Worm (Caenorhabditis elegans) whole organism, young adult: ENCODE data around the gene C14A4.7.

Experiments
- B0336.3 ChIP-seq: fragments of 200-800 bp; sonication (Bioruptor generic); IDR thresholded peaks from 2 replicates; pipeline ENCODE4 v1.3.6; 2022; ENCODE audit warnings: missing genetic modification characterization, missing compliant biosample characterization
- C06A6.2 ChIP-seq: fragments of 200-800 bp; sonication (Bioruptor generic); conservative IDR thresholded peaks from 2 replicates; pipeline ENCODE4 v1.3.6; 2022; ENCODE audit warnings: missing genetic modification characterization, missing compliant biosample characterization
- C17E4.6 ChIP-seq: fragments of 200-800 bp; sonication (Bioruptor generic); IDR thresholded peaks from 2 replicates; pipeline ENCODE4 v1.3.6; 2022; ENCODE audit warnings: missing genetic modification reagents, missing genetic modification characterization, missing compliant biosample characterization
- F22D6.2 ChIP-seq: sonication (generic microtip); optimal IDR thresholded peaks from 2 replicates; lab custom pipeline; 2016; ENCODE audit warnings: mild to moderate bottlenecking, missing genetic modification characterization, missing compliant biosample characterization
- F33H1.4 ChIP-seq: fragments of 200-800 bp; sonication (Bioruptor generic); IDR thresholded peaks from 2 replicates; pipeline ENCODE4 v1.3.6; 2022; ENCODE audit warnings: missing genetic modification reagents, missing genetic modification characterization, missing compliant biosample characterization
- F39B2.1 ChIP-seq: fragments of 200-800 bp; sonication (Bioruptor generic); IDR thresholded peaks from 2 replicates; pipeline ENCODE4 v1.3.6; 2022; ENCODE audit warnings: missing genetic modification reagents, missing genetic modification characterization, missing compliant biosample characterization
- F57A8.1 ChIP-seq: fragments of 200-800 bp; sonication (Bioruptor generic); optimal IDR thresholded peaks from 2 replicates; lab custom pipeline; 2018; ENCODE audit warnings: mild to moderate bottlenecking, missing genetic modification characterization, moderate library complexity, missing compliant biosample characterization
- K12H6.12 ChIP-seq: fragments of 200-800 bp; sonication (Bioruptor generic); optimal IDR thresholded peaks from 2 replicates; lab custom pipeline; 2018; ENCODE audit warnings: mild to moderate bottlenecking, missing genetic modification characterization, missing compliant biosample characterization
- Y79H2A.3 ChIP-seq: fragments of 200-800 bp; sonication (Bioruptor generic); conservative IDR thresholded peaks from 2 replicates; pipeline ENCODE4 v1.3.6; 2022; ENCODE audit warnings: missing genetic modification reagents, missing genetic modification characterization, missing compliant biosample characterization
- Y95B8A.8 ChIP-seq: fragments of 200-800 bp; sonication (Bioruptor generic); IDR thresholded peaks from 2 replicates; pipeline ENCODE4 v1.3.6; 2022; ENCODE audit warnings: missing genetic modification reagents, missing genetic modification characterization, missing compliant biosample characterization
- akir-1 ChIP-seq: fragments of 200-800 bp; sonication (Bioruptor generic); optimal IDR thresholded peaks from 2 replicates; lab custom pipeline; 2018; ENCODE audit warnings: mild to moderate bottlenecking, missing genetic modification characterization, moderate library complexity, missing compliant biosample characterization
- aptf-3 ChIP-seq: fragments of 200-800 bp; sonication (Bioruptor generic); IDR thresholded peaks from 2 replicates; pipeline ENCODE4 v1.3.6; 2022; ENCODE audit warnings: missing genetic modification characterization, missing compliant biosample characterization
- atf-7 ChIP-seq: sonication (generic microtip); optimal IDR thresholded peaks from 2 replicates; lab custom pipeline; 2017; ENCODE audit warnings: mild to moderate bottlenecking, missing genetic modification characterization, missing compliant biosample characterization
- attf-3 ChIP-seq: fragments of 200-800 bp; sonication (Bioruptor generic); conservative IDR thresholded peaks from 2 replicates; pipeline ENCODE4 v1.3.6; 2022; ENCODE audit warnings: missing genetic modification reagents, missing genetic modification characterization, missing compliant biosample characterization
- attf-6 ChIP-seq: fragments of 200-800 bp; sonication (Bioruptor generic); IDR thresholded peaks from 2 replicates; pipeline ENCODE4 v1.3.6; 2022; ENCODE audit warnings: missing genetic modification reagents, missing genetic modification characterization, missing compliant biosample characterization
- cebp-2 ChIP-seq: fragments of 200-800 bp; sonication (Bioruptor generic); IDR thresholded peaks from 2 replicates; pipeline ENCODE4 v1.3.6; 2022; ENCODE audit warnings: missing genetic modification characterization, missing compliant biosample characterization
- ceh-100 ChIP-seq: fragments of 200-800 bp; sonication (Bioruptor generic); IDR thresholded peaks from 2 replicates; pipeline ENCODE4 v1.3.6; 2022; ENCODE audit warnings: missing genetic modification reagents, missing genetic modification characterization, missing compliant biosample characterization
- ceh-58 ChIP-seq: fragments of 200-800 bp; sonication (Bioruptor generic); IDR thresholded peaks from 2 replicates; pipeline ENCODE4 v1.3.6; 2022; ENCODE audit warnings: missing genetic modification characterization, missing compliant biosample characterization
- chd-7 ChIP-seq: sonication (generic microtip); optimal IDR thresholded peaks from 2 replicates; lab custom pipeline; 2016; ENCODE audit warnings: mild to moderate bottlenecking, missing genetic modification characterization, moderate library complexity, missing compliant biosample characterization
- dpl-1 ChIP-seq: fragments of 150-350 bp; optimal IDR thresholded peaks from 2 replicates; lab custom pipeline; 2014; ENCODE audit warnings: missing biosample characterization, missing genetic modification reagents, missing genetic modification characterization
- efl-1 ChIP-seq: fragments of 150-350 bp; optimal IDR thresholded peaks from 2 replicates; lab custom pipeline; 2014; ENCODE audit warnings: missing biosample characterization, missing genetic modification reagents, missing genetic modification characterization
- egrh-3 ChIP-seq: fragments of 200-800 bp; sonication (Bioruptor generic); IDR thresholded peaks from 2 replicates; pipeline ENCODE4 v1.3.6; 2022; ENCODE audit warnings: missing genetic modification reagents, missing genetic modification characterization, missing compliant biosample characterization
- ekl-4 ChIP-seq: fragments of 200-800 bp; sonication (Bioruptor generic); IDR thresholded peaks from 2 replicates; pipeline ENCODE4 v1.3.6; 2022; ENCODE audit warnings: missing genetic modification reagents, missing genetic modification characterization, missing compliant biosample characterization
- hlh-12 ChIP-seq: sonication (generic microtip); optimal IDR thresholded peaks from 2 replicates; lab custom pipeline; 2016; ENCODE audit warnings: missing genetic modification characterization, missing compliant biosample characterization
- hmg-1.2 ChIP-seq: fragments of 200-800 bp; sonication (Bioruptor generic); IDR thresholded peaks from 2 replicates; pipeline ENCODE4 v1.3.6; 2022; ENCODE audit warnings: missing genetic modification reagents, missing genetic modification characterization, missing compliant biosample characterization
- hsf-1 ChIP-seq: fragments of 200-800 bp; sonication (Bioruptor generic); IDR thresholded peaks from 2 replicates; pipeline ENCODE4 v1.3.6; 2022; ENCODE audit warnings: missing genetic modification reagents, missing genetic modification characterization, missing compliant biosample characterization
- let-526 ChIP-seq: fragments of 200-800 bp; sonication (Bioruptor generic); IDR thresholded peaks from 2 replicates; pipeline ENCODE4 v1.3.6; 2022; ENCODE audit warnings: missing genetic modification reagents, missing genetic modification characterization, missing compliant biosample characterization
- lin-26 ChIP-seq: fragments of 200-800 bp; sonication (Bioruptor generic); IDR thresholded peaks from 2 replicates; pipeline ENCODE4 v1.3.6; 2022; ENCODE audit warnings: missing genetic modification reagents, missing genetic modification characterization, missing compliant biosample characterization
- lir-1 ChIP-seq: fragments of 200-800 bp; sonication (Bioruptor generic); conservative IDR thresholded peaks from 2 replicates; pipeline ENCODE4 v1.3.6; 2022; ENCODE audit warnings: missing genetic modification reagents, missing genetic modification characterization, missing compliant biosample characterization
- madf-3 ChIP-seq: fragments of 200-800 bp; sonication (Bioruptor generic); IDR thresholded peaks from 2 replicates; pipeline ENCODE4 v1.3.6; 2022; ENCODE audit warnings: missing genetic modification reagents, missing genetic modification characterization, missing compliant biosample characterization
- nfyb-1 ChIP-seq: fragments of 200-800 bp; sonication (Bioruptor generic); IDR thresholded peaks from 2 replicates; pipeline ENCODE4 v1.3.6; 2022; ENCODE audit warnings: missing genetic modification reagents, missing genetic modification characterization, missing compliant biosample characterization
- nhr-120 ChIP-seq: fragments of 200-800 bp; sonication (Bioruptor generic); IDR thresholded peaks from 2 replicates; pipeline ENCODE4 v1.3.6; 2022; ENCODE audit warnings: missing genetic modification characterization, missing compliant biosample characterization
- nhr-80 ChIP-seq: sonication (generic microtip); optimal IDR thresholded peaks from 2 replicates; lab custom pipeline; 2016; ENCODE audit warnings: missing genetic modification characterization, missing compliant biosample characterization
- nhr-90 ChIP-seq: sonication (generic microtip); optimal IDR thresholded peaks from 2 replicates; lab custom pipeline; 2016; ENCODE audit warnings: missing genotype, mild to moderate bottlenecking, missing genetic modification characterization, missing compliant biosample characterization
- pbrm-1 ChIP-seq: fragments of 200-800 bp; sonication (Bioruptor generic); IDR thresholded peaks from 2 replicates; pipeline ENCODE4 v1.3.6; 2022; ENCODE audit warnings: missing genetic modification reagents, missing genetic modification characterization, missing compliant biosample characterization
- pha-4 ChIP-seq: fragments of 150-350 bp; sonication (generic microtip); optimal IDR thresholded peaks from 2 replicates; lab custom pipeline; 2014; ENCODE audit warnings: missing biosample characterization, missing genetic modification reagents, missing genetic modification characterization
- repo-1 ChIP-seq: sonication (generic microtip); optimal IDR thresholded peaks from 2 replicates; lab custom pipeline; 2017; ENCODE audit warnings: mild to moderate bottlenecking, missing genetic modification characterization, missing compliant biosample characterization
- somi-1 ChIP-seq: fragments of 200-800 bp; sonication (Bioruptor generic); optimal IDR thresholded peaks from 2 replicates; lab custom pipeline; 2018; ENCODE audit warnings: mild to moderate bottlenecking, missing genetic modification characterization, missing compliant biosample characterization
- tbp1 ChIP-seq: fragments of 200-800 bp; sonication (Bioruptor generic); optimal IDR thresholded peaks from 2 replicates; lab custom pipeline; 2018; ENCODE audit warnings: mild to moderate bottlenecking, missing genetic modification characterization, missing compliant biosample characterization
- tlf-1 ChIP-seq: fragments of 200-800 bp; sonication (Bioruptor generic); optimal IDR thresholded peaks from 2 replicates; lab custom pipeline; 2018; ENCODE audit warnings: mild to moderate bottlenecking, missing genetic modification characterization, missing compliant biosample characterization
- unc-130 ChIP-seq: sonication (generic microtip); optimal IDR thresholded peaks from 2 replicates; lab custom pipeline; 2016; ENCODE audit warnings: missing genetic modification reagents, missing genetic modification characterization, missing compliant biosample characterization
- unc-62 ChIP-seq: fragments of 150-350 bp; optimal IDR thresholded peaks from 2 replicates; lab custom pipeline; 2014; ENCODE audit warnings: missing biosample characterization, missing genetic modification reagents, missing genetic modification characterization
- zfh-2 ChIP-seq: fragments of 200-800 bp; sonication (Bioruptor generic); conservative IDR thresholded peaks from 2 replicates; pipeline ENCODE4 v1.3.6; 2022; ENCODE audit warnings: missing genetic modification reagents, missing genetic modification characterization, missing compliant biosample characterization
- zim-3 ChIP-seq: sonication (generic microtip); optimal IDR thresholded peaks from 2 replicates; lab custom pipeline; 2017; ENCODE audit warnings: mild to moderate bottlenecking, missing genetic modification characterization, moderate library complexity, missing compliant biosample characterization
- ztf-6 ChIP-seq: fragments of 200-800 bp; sonication (Bioruptor generic); IDR thresholded peaks from 2 replicates; pipeline ENCODE4 v1.3.6; 2022; ENCODE audit warnings: missing genetic modification reagents, missing genetic modification characterization, missing compliant biosample characterization

C14A4.7 gene

ce11 chrII:10547311-10547710 lies 49.1 kb downstream of the C14A4.7 start (continued):
- TF ChIP-seq ceh-58 (GFP tag; lab: Robert Waterston, UW) (no peak), atf-7 (tag; lab: Kevin White, UChicago) (peak; percentile 77), zfh-2 (peak; percentile 95), ekl-4 (GFP tag; lab: Robert Waterston, UW) (peak; percentile 50; the same call in 1 of the 2 replicates), unc-130 (no peak), nhr-120 (GFP tag; lab: Robert Waterston, UW) (0 out of 2 replicates have a peak, but pooled peaks have one; percentile 23), B0336.3 (peak; percentile 66; the same call in 1 of the 2 replicates), C17E4.6 (peak; percentile 6; the same call in 1 of the 2 replicates), F39B2.1 (GFP tag; lab: Robert Waterston, UW) (peak; percentile 6; the same call in 1 of the 2 replicates), let-526 (GFP tag; lab: Robert Waterston, UW) (0 out of 2 replicates have a peak, but pooled peaks have one; percentile 52), zim-3 (peak; percentile 40)
- TF ChIP-seq, all 124 proteins: peak for 38

ce11 chrII:10546784-10547087 lies 49.6 kb downstream of the C14A4.7 start:
- TF ChIP-seq nfyb-1 (GFP tag; lab: Robert Waterston, UW) (0 out of 2 replicates have a peak, but pooled peaks have one; percentile 7), unc-62 (GFP tag; lab: Kevin White, UChicago) (no peak), Y95B8A.8 (GFP tag; lab: Robert Waterston, UW) (0 out of 2 replicates have a peak, but pooled peaks have one; percentile 10), ceh-100 (GFP tag; lab: Robert Waterston, UW) (no peak), hlh-12 (tag; lab: Kevin White, UChicago) (no peak), ztf-6 (GFP tag; lab: Robert Waterston, UW) (no peak), pha-4 (peak; percentile 30)

ce11 chrII:10545924-10546783 lies 50.2 kb downstream of the C14A4.7 start:
- 0 out of 2 replicates have a peak, but pooled peaks have one; percentile 24 for TF ChIP-seq cebp-2 (GFP tag; lab: Robert Waterston, UW)
- TF ChIP-seq C06A6.2: no peak; the same call in 1 of the 2 replicates
- TF ChIP-seq nhr-80 (tag; lab: Kevin White, UChicago): no peak
- TF ChIP-seq dpl-1 (GFP tag; lab: Kevin White, UChicago): no peak
- TF ChIP-seq nhr-90 (tag; lab: Kevin White, UChicago): peak; percentile 35
- no peak for TF ChIP-seq K12H6.12
- 0 out of 2 replicates have a peak, but pooled peaks have one; percentile 20 for TF ChIP-seq attf-3 (GFP tag; lab: Robert Waterston, UW)
- TF ChIP-seq aptf-3 (GFP tag; lab: Robert Waterston, UW): peak; percentile 6; the same call in 1 of the 2 replicates
- peak; percentile 82 for TF ChIP-seq lin-26 (GFP tag; lab: Robert Waterston, UW)
- TF ChIP-seq chd-7 (tag; lab: Kevin White, UChicago): peak; percentile 17
- peak; percentile 73 for TF ChIP-seq repo-1 (tag; lab: Kevin White, UChicago)
- peak; percentile 73 for TF ChIP-seq nfyb-1 (GFP tag; lab: Robert Waterston, UW)
- no peak for TF ChIP-seq tbp1 (GFP tag; lab: Kevin White, UChicago)
- TF ChIP-seq somi-1 (GFP tag; lab: Kevin White, UChicago): no peak
- TF ChIP-seq efl-1 (GFP tag; lab: Kevin White, UChicago): no peak
- no peak for TF ChIP-seq egrh-3 (GFP tag; lab: Robert Waterston, UW)
- peak; percentile 27; the same call in 1 of the 2 replicates for TF ChIP-seq ekl-4 (GFP tag; lab: Robert Waterston, UW)
- no peak for TF ChIP-seq F57A8.1 (GFP tag; lab: Kevin White, UChicago)
- peak; percentile 42 for TF ChIP-seq atf-7 (tag; lab: Kevin White, UChicago)
- TF ChIP-seq akir-1 (GFP tag; lab: Kevin White, UChicago): no peak
- TF ChIP-seq F22D6.2: no peak
- 0 out of 2 replicates have a peak, but pooled peaks have one; percentile 8 for TF ChIP-seq Y79H2A.3
- TF ChIP-seq madf-3: peak; percentile 70
- TF ChIP-seq pbrm-1 (GFP tag; lab: Robert Waterston, UW): peak; percentile 59; the same call in 1 of the 2 replicates
- peak; percentile 39 for TF ChIP-seq tlf-1
- TF ChIP-seq lir-1 (GFP tag; lab: Robert Waterston, UW): no peak
- 0 out of 2 replicates have a peak, but pooled peaks have one; percentile 26 for TF ChIP-seq attf-6
- TF ChIP-seq F33H1.4 (GFP tag; lab: Robert Waterston, UW): no peak
- peak; percentile 18; the same call in 1 of the 2 replicates for TF ChIP-seq hmg-1.2 (GFP tag; lab: Robert Waterston, UW)
- peak; percentile 85 for TF ChIP-seq hsf-1 (GFP tag; lab: Robert Waterston, UW)
